Worm (Caenorhabditis elegans): ENCODE data around the gene nlp-68.

nlp-68 gene

ce11 chrIII:10506699-10507248 is 32.2 kb downstream of the nlp-68 start, which contains the start of the genes sip-1 and sly-1 (continued):
- TF ChIP-seq efl-1 (GFP tag; optimal IDR thresholded peaks at IDR 0.05), result peak; percentile 84
- TF ChIP-seq F22D6.2 (tag; optimal IDR thresholded peaks at IDR 0.05), result no peak
- peak; percentile 91 for TF ChIP-seq madf-6 (GFP tag; IDR thresholded peaks at IDR 0.05)
- TF ChIP-seq lin-40 (tag; optimal IDR thresholded peaks at IDR 0.05), result peak; percentile 82
- TF ChIP-seq ekl-4 (GFP tag; IDR thresholded peaks at IDR 0.05), result no peak
- TF ChIP-seq D2030.7 (GFP tag; IDR thresholded peaks at IDR 0.05), result peak; percentile 81
- TF ChIP-seq hsf-1 (GFP tag; IDR thresholded peaks at IDR 0.05), result peak; percentile 74; the same call in 1 of the 2 replicates
- TF ChIP-seq xnd-1 (tag; optimal IDR thresholded peaks at IDR 0.05), result peak; percentile 78
- no peak for TF ChIP-seq rec-8 (tag; optimal IDR thresholded peaks at IDR 0.05)
- TF ChIP-seq B0019.2 (GFP tag; conservative IDR thresholded peaks at IDR 0.05), result peak; percentile 80; the same call in 1 of the 2 replicates
- TF ChIP-seq tbp1 (GFP tag; optimal IDR thresholded peaks at IDR 0.05), result peak; percentile 40
- TF ChIP-seq lin-54 (GFP tag; optimal IDR thresholded peaks at IDR 0.05), result peak; percentile 72
- TF ChIP-seq nhr-90 (tag; optimal IDR thresholded peaks at IDR 0.05), result no peak
- TF ChIP-seq cebp-1 (GFP tag; IDR thresholded peaks at IDR 0.05), result no peak
- TF ChIP-seq cebp-1 (tag; optimal IDR thresholded peaks at IDR 0.05), result peak; percentile 25
- peak; percentile 87 for TF ChIP-seq ceh-91 (GFP tag; IDR thresholded peaks at IDR 0.05)
- TF ChIP-seq ceh-100 (GFP tag; IDR thresholded peaks at IDR 0.05), result 0 out of 2 replicates have a peak, but pooled peaks have one; percentile 16
- peak; percentile 31; the same call in 1 of the 2 replicates for TF ChIP-seq K11D2.4 (GFP tag; IDR thresholded peaks at IDR 0.05)
- no peak for TF ChIP-seq chd-7 (tag; optimal IDR thresholded peaks at IDR 0.05)
- 0 out of 2 replicates have a peak, but pooled peaks have one; percentile 23 for TF ChIP-seq rcor-1 (GFP tag; IDR thresholded peaks at IDR 0.05)
- peak; percentile 54; the same call in 1 of the 2 replicates for TF ChIP-seq madf-8 (GFP tag; conservative IDR thresholded peaks at IDR 0.05)
- TF ChIP-seq tbx-9 (tag; optimal IDR thresholded peaks at IDR 0.05; ENCODE audit: borderline replicate concordance), result no peak
- no peak for TF ChIP-seq atf-7 (tag; optimal IDR thresholded peaks at IDR 0.05)
- peak; percentile 19 for TF ChIP-seq nhr-80 (tag; optimal IDR thresholded peaks at IDR 0.05)
- TF ChIP-seq attf-5 (GFP tag; optimal IDR thresholded peaks at IDR 0.05), result peak; percentile 66
- TF ChIP-seq tlf-1 (GFP tag; optimal IDR thresholded peaks at IDR 0.05), result peak; percentile 12
- TF ChIP-seq snpc-4 (GFP tag; optimal IDR thresholded peaks at IDR 0.05), result no peak
- peak in 2 of 4 experiments; percentile 13 to 68 for TF ChIP-seq snpc-4 (tag; optimal IDR thresholded peaks at IDR 0.05)
- TF ChIP-seq Y67H2A.10 (GFP tag; conservative IDR thresholded peaks at IDR 0.05), result no peak
- TF ChIP-seq snpc-1.3 (tag; optimal IDR thresholded peaks at IDR 0.05; ENCODE audit: insufficient read depth), result peak; percentile 16
- peak; percentile 63 for TF ChIP-seq F33H1.4 (GFP tag; IDR thresholded peaks at IDR 0.05)
- no peak for TF ChIP-seq F10E7.11 (tag; optimal IDR thresholded peaks at IDR 0.05)

ce11 chrIII:10505943-10506698 is 32.8 kb downstream of the nlp-68 start:
- no peak for TF ChIP-seq B0261.1 (tag; optimal IDR thresholded peaks at IDR 0.05)
- peak; percentile 47; the same call in 1 of the 2 replicates for TF ChIP-seq ceh-40 (GFP tag; IDR thresholded peaks at IDR 0.05)
- peak; percentile 54 for TF ChIP-seq attf-5 (GFP tag; optimal IDR thresholded peaks at IDR 0.05)
- TF ChIP-seq tbp1 (GFP tag; optimal IDR thresholded peaks at IDR 0.05), result peak; percentile 62
- no peak for TF ChIP-seq zim-3 (tag; optimal IDR thresholded peaks at IDR 0.05)
- no peak for TF ChIP-seq F10E7.11 (tag; optimal IDR thresholded peaks at IDR 0.05)
- TF ChIP-seq snpc-3.4 (tag; optimal IDR thresholded peaks at IDR 0.05), result peak; percentile 88
- peak; percentile 88 for TF ChIP-seq D2030.7 (GFP tag; IDR thresholded peaks at IDR 0.05)
- TF ChIP-seq ztf-26 (tag; optimal IDR thresholded peaks at IDR 0.05), result no peak
- peak; percentile 26 for TF ChIP-seq B0019.2 (GFP tag; conservative IDR thresholded peaks at IDR 0.05)
- peak; percentile 12 for TF ChIP-seq rpc-1 (optimal IDR thresholded peaks at IDR 0.05)
- TF ChIP-seq rpc-1 (tag; optimal IDR thresholded peaks at IDR 0.05), result no peak
- TF ChIP-seq akir-1 (GFP tag; optimal IDR thresholded peaks at IDR 0.05), result no peak
- no peak for TF ChIP-seq lsy-27 (tag; optimal IDR thresholded peaks at IDR 0.05; ENCODE audit: borderline replicate concordance, insufficient read depth)
- peak; percentile 95 for TF ChIP-seq hsf-1 (GFP tag; IDR thresholded peaks at IDR 0.05)
- peak; percentile 20 for TF ChIP-seq efl-1 (GFP tag; optimal IDR thresholded peaks at IDR 0.05)
- TF ChIP-seq F33H1.4 (GFP tag; IDR thresholded peaks at IDR 0.05), result peak; percentile 44
- no peak for TF ChIP-seq bed-2 (GFP tag; IDR thresholded peaks at IDR 0.05)
- no peak for TF ChIP-seq madf-10 (tag; optimal IDR thresholded peaks at IDR 0.05)
- TF ChIP-seq chd-7 (tag; optimal IDR thresholded peaks at IDR 0.05), result no peak
- TF ChIP-seq ztf-25 (GFP tag; IDR thresholded peaks at IDR 0.05), result peak; percentile 55; the same call in 1 of the 2 replicates
- peak; percentile 45 for TF ChIP-seq snpc-1.1 (tag; optimal IDR thresholded peaks at IDR 0.05; ENCODE audit: insufficient read depth)
